Worm (Caenorhabditis elegans): ENCODE measurements around the gene mys-1.

DNA sequence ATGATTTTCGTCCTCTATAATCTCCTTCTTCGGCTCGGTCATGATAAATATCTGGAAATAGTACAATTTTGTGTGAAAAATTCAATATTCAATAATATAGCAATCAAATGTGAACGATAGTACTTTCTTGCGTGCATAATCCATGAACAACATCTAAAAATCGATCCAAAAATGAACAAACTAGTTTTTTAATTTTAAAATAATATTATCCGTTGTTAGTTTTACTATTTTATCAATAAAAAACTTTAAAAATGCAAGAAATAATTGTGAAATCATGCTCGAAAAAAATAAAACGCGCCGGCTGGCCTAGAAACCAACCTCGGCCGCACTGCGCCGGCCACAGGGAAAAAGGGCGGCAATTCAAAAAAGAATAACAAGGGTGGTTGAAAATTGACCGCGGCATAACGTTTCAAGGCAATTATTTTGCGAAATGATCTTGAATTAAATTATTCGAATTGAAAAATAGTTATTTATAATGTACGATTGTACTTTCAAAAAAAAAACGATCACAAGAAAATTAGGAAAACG, at the start of gene mys-1:
- TF ChIP-seq ama-1 (optimal IDR thresholded peaks at IDR 0.05) (no peak), ceh-9 (tag; optimal IDR thresholded peaks at IDR 0.05) (no peak), pha-4 (tag; optimal IDR thresholded peaks at IDR 0.05) (no peak), dmd-4 (tag; optimal IDR thresholded peaks at IDR 0.05; ENCODE audit: borderline replicate concordance) (no peak), syd-9 (tag; optimal IDR thresholded peaks at IDR 0.05) (no peak), ttx-3 (tag; optimal IDR thresholded peaks at IDR 0.05) (no peak), C38D4.7 (GFP tag; optimal IDR thresholded peaks at IDR 0.05) (no peak), tbx-7 (tag; optimal IDR thresholded peaks at IDR 0.05) (peak; percentile 81), unc-86 (tag; optimal IDR thresholded peaks at IDR 0.05) (peak; percentile 1), pat-9 (tag; optimal IDR thresholded peaks at IDR 0.05) (no peak), lim-6 (tag; optimal IDR thresholded peaks at IDR 0.05) (peak; percentile 43), ref-2 (tag; optimal IDR thresholded peaks at IDR 0.05) (peak; percentile 73), hlh-15 (tag; optimal IDR thresholded peaks at IDR 0.05) (no peak), mec-3 (tag; optimal IDR thresholded peaks at IDR 0.05; ENCODE audit: borderline replicate concordance) (peak; percentile 72)
